Worm (Caenorhabditis elegans) whole organism, L2 larva: ENCODE measurements around the gene C35B1.8.

Experiments used
- crh-2 ChIP-seq: sonication (generic microtip); optimal IDR thresholded peaks from 2 replicates; lab custom pipeline; 2017; ENCODE audit warnings: missing biosample characterization, missing genetic modification characterization
- nhr-11 ChIP-seq: fragments of 150-350 bp; optimal IDR thresholded peaks from 2 replicates; lab custom pipeline; 2014; ENCODE audit warnings: missing biosample characterization, missing genetic modification characterization
- nhr-129 ChIP-seq: fragments of 150-350 bp; optimal IDR thresholded peaks from 2 replicates; lab custom pipeline; 2014; ENCODE audit warnings: missing biosample characterization, missing genetic modification characterization
- unc-39 ChIP-seq: fragments of 150-350 bp; optimal IDR thresholded peaks from 2 replicates; lab custom pipeline; 2014; ENCODE audit warnings: missing biosample characterization, missing genetic modification characterization
- unc-62 ChIP-seq: fragments of 150-350 bp; optimal IDR thresholded peaks from 2 replicates; lab custom pipeline; 2014; ENCODE audit warnings: missing biosample characterization, missing genetic modification reagents, missing genetic modification characterization

DNA sequence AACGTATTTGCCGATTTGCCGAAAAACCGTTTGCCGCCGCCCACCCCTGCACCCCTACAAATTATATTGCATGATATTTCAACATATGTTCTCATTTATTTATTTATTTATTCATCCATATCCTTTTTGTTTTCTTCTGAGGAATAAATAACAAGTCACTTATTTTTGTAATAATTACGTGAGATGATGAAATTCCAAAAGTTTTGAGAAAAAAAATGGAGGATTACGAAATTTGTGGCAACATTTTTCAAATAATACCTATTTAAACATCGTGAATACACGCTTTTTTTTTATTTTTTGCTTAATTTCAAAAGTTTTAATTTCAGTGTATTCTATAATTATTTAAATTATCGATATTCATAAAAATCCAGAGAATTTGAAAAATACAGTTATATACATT is 18.1 kb upstream of the C35B1.8 start:
- no peak for TF ChIP-seq crh-2 (tag; lab: Kevin White, UChicago)
- peak; percentile 26 for TF ChIP-seq nhr-129 (tag; lab: Kevin White, UChicago)
- TF ChIP-seq unc-62: no peak
- no peak for TF ChIP-seq unc-39 (tag; lab: Kevin White, UChicago)
- TF ChIP-seq nhr-11: no peak
